Worm (Caenorhabditis elegans): Measurements from ENCODE around the gene F54E12.2.

DNA sequence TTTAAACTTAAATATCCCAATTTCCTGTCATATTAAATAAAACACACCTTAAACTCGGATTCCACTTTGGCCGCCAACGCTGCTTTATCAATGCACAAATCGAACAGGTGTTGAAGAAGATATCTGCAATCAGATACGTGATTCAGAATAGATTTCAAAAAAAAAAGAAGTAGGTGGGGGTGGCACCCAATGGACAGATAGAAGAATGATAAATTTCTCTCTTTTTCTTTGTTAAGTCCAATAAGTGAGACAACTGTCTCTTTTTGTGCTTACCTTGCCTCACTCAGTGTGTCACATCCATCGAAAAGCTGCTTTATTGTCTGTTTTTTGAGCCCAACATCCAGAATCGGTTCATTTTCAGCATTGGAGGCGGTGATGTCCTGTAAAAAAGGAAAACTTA lies 13.8 kb upstream of the F54E12.2 start:
- no peak for TF ChIP-seq snpc-4 (tag; optimal IDR thresholded peaks at IDR 0.05)
- TF ChIP-seq aly-2 (tag; optimal IDR thresholded peaks at IDR 0.05): no peak
- TF ChIP-seq lin-13 (GFP tag; optimal IDR thresholded peaks at IDR 0.05): no peak
- TF ChIP-seq blmp-1 (tag; optimal IDR thresholded peaks at IDR 0.05; ENCODE audit: insufficient read depth): no peak
- TF ChIP-seq nhr-77 (tag; optimal IDR thresholded peaks at IDR 0.05): no peak
- TF ChIP-seq unc-55 (GFP tag; optimal IDR thresholded peaks at IDR 0.05): no peak
- TF ChIP-seq ceh-82 (tag; optimal IDR thresholded peaks at IDR 0.05): no peak
- TF ChIP-seq R02D3.7 (tag; optimal IDR thresholded peaks at IDR 0.05): no peak
- no peak for TF ChIP-seq ama-1 (optimal IDR thresholded peaks at IDR 0.05)
- TF ChIP-seq nhr-237 (tag; optimal IDR thresholded peaks at IDR 0.05): no peak
